Worm (Caenorhabditis elegans) whole organism, L4 larva: Measurements from ENCODE around the gene F58H1.5.

Experiments used
- ZK546.5 ChIP-seq, 2 experiments: sonication (generic microtip); optimal IDR thresholded peaks; 2 replicates each; lab custom pipeline; 2017; ENCODE audit warnings: missing biosample characterization in 2 of 2, missing genetic modification characterization in 2 of 2
- duxl-1 ChIP-seq: sonication (generic microtip); optimal IDR thresholded peaks from 2 replicates; lab custom pipeline; 2016; ENCODE audit warnings: mild to moderate bottlenecking, missing genetic modification characterization, moderate library complexity, missing compliant biosample characterization; ENCODE audit not compliant: poor library complexity
- fkh-10 ChIP-seq: fragments of 150-350 bp; optimal IDR thresholded peaks from 2 replicates; lab custom pipeline; 2014; ENCODE audit warnings: missing biosample characterization, missing genetic modification reagents, missing genetic modification characterization
- nhr-28 ChIP-seq: fragments of 150-350 bp; optimal IDR thresholded peaks from 2 replicates; lab custom pipeline; 2014; ENCODE audit warnings: missing biosample characterization, missing genetic modification characterization
- snpc-4 ChIP-seq: fragments of 150-350 bp; optimal IDR thresholded peaks from 2 replicates; lab custom pipeline; 2014; ENCODE audit warnings: missing biosample characterization, missing genetic modification characterization
- unc-130 ChIP-seq: sonication (generic microtip); optimal IDR thresholded peaks from 2 replicates; lab custom pipeline; 2016; ENCODE audit warnings: missing genetic modification reagents, missing genetic modification characterization, missing compliant biosample characterization
- unc-39 ChIP-seq: sonication (generic microtip); optimal IDR thresholded peaks from 2 replicates; lab custom pipeline; 2017; ENCODE audit warnings: missing biosample characterization, missing genetic modification characterization
- zfp-3 ChIP-seq: fragments of 200-800 bp; sonication (Bioruptor generic); conservative IDR thresholded peaks from 2 replicates; pipeline ENCODE4 v1.3.6; 2022; ENCODE audit warnings: missing genetic modification reagents, missing genetic modification characterization, missing compliant biosample characterization

ce11 chrV:11985384-11985783 is 27.2 kb downstream of the F58H1.5 start, which contains the start of gene mans-2:
- no peak for TF ChIP-seq duxl-1 (tag; lab: Kevin White, UChicago)
- no peak for TF ChIP-seq unc-39
- TF ChIP-seq snpc-4 (tag; lab: Kevin White, UChicago): no peak
- TF ChIP-seq unc-130: no peak
- no peak for TF ChIP-seq zfp-3 (GFP tag; lab: Robert Waterston, UW)
- TF ChIP-seq ZK546.5 (tag; optimal IDR thresholded peaks at IDR 0.05; lab: Kevin White, UChicago): no peak
- TF ChIP-seq nhr-28 (tag; lab: Kevin White, UChicago): no peak
- no peak for TF ChIP-seq fkh-10 (GFP tag; lab: Kevin White, UChicago)
